Worm (Caenorhabditis elegans) whole organism, late embryonic: Measurements from ENCODE around the gene srx-78.

Experiments used
- C38D4.7 ChIP-seq: fragments of 200-800 bp; sonication (Bioruptor generic); optimal IDR thresholded peaks from 2 replicates; lab custom pipeline; 2018; ENCODE audit warnings: mild to moderate bottlenecking, missing genetic modification characterization, moderate library complexity, missing compliant biosample characterization
- hlh-30 ChIP-seq: sonication (generic microtip); optimal IDR thresholded peaks from 2 replicates; lab custom pipeline; 2017; ENCODE audit warnings: antibody characterized with exemption, missing genetic modification characterization, missing compliant biosample characterization; ENCODE audit not compliant: insufficient read depth

- TF ChIP-seq hlh-30 (tag; lab: Kevin White, UChicago) (no peak), C38D4.7 (GFP tag; lab: Kevin White, UChicago) (no peak)
Observed at ce11 chrV:15143285-15143684, 48.4 kb downstream of the srx-78 start, which contains the start of gene K08F9.1.
